Fruit fly (Drosophila melanogaster) whole organism, adult: Measurements from ENCODE around the gene CG11562.

Experiments
- CG1620 ChIP-seq: fragments of 200-800 bp; sonication (Bioruptor generic); optimal IDR thresholded peaks from 2 replicates; lab custom pipeline; 2016; ENCODE audit warnings: missing biosample characterization, missing genetic modification characterization
- CG7045 ChIP-seq: fragments of 200-800 bp; sonication (Bioruptor generic); optimal IDR thresholded peaks from 2 replicates; lab custom pipeline; 2017; ENCODE audit warnings: missing biosample characterization, mild to moderate bottlenecking, missing genetic modification characterization
- kay ChIP-seq: fragments of 200-800 bp; sonication (Bioruptor generic); peaks from one replicate; lab custom pipeline; 2016; ENCODE audit warnings: missing biosample characterization, missing genetic modification characterization, borderline replicate concordance

DNA sequence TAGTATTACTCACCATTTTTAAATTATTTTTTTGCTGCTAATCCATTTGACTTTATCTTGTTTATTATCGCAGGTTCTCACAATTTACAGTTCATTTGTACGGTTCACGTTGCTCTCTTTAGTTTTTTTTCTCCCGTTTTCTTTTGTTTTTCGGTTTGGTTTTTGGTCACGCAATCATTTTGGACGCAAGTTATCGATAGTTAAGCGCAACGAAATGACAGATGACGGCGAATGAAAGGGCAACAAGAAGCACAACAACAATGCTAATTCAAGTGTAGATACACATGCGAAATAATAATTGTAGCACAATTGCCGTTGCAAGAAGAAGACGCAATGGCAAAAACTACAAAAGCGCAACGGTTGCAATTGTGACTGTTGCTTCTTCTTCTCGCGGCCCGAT lies 43.6 kb upstream of the CG11562 start:
- TF ChIP-seq CG7045 (no peak), CG1620 (GFP tag; lab: Kevin White, UChicago) (no peak), kay (GFP tag; lab: Kevin White, UChicago) (no peak)
